Fruit fly (Drosophila melanogaster): ENCODE results near the gene CG3793.

CG3793 gene

dm6 chr2L:15750523-15751258, 13.3 kb upstream of the CG3793 start, which contains the start of gene ND-B17 (continued):
- TF ChIP-seq zfh1 (GFP tag; IDR thresholded peaks at IDR 0.05) (peak; percentile 74), CG12155 (GFP tag; optimal IDR thresholded peaks at IDR 0.05) (peak; percentile 21), chm (GFP tag; IDR thresholded peaks at IDR 0.05) (peak; percentile 67), Side (GFP tag; optimal IDR thresholded peaks at IDR 0.05) (peak; percentile 46), gfzf (GFP tag; optimal IDR thresholded peaks at IDR 0.05) (peak; percentile 76), Dref (GFP tag; IDR thresholded peaks at IDR 0.05) (peak; percentile 37; the same call in 1 of the 2 replicates), CG17186 (GFP tag; optimal IDR thresholded peaks at IDR 0.05) (no peak), p53 (GFP tag; optimal IDR thresholded peaks at IDR 0.05) (peak; percentile 19), sc (optimal IDR thresholded peaks at IDR 0.05) (no peak), sc (GFP tag; optimal IDR thresholded peaks at IDR 0.05) (no peak), CG14050 (GFP tag; IDR thresholded peaks at IDR 0.05) (peak; percentile 22; the same call in 2 of the 3 replicates), shn (GFP tag; optimal IDR thresholded peaks at IDR 0.05) (peak; percentile 55), Dip3 (GFP tag; optimal IDR thresholded peaks at IDR 0.05) (peak; percentile 20), CG8290 (GFP tag; optimal IDR thresholded peaks at IDR 0.05) (peak; percentile 79), CG8290 (tag; optimal IDR thresholded peaks at IDR 0.05) (peak; percentile 44 to 87), Ptx1 (GFP tag; IDR thresholded peaks at IDR 0.05) (peak; percentile 69), nmo (GFP tag; optimal IDR thresholded peaks at IDR 0.05) (peak; percentile 21), CG7839 (tag; optimal IDR thresholded peaks at IDR 0.05) (no peak), btn (GFP tag; optimal IDR thresholded peaks at IDR 0.05) (no peak), sens (GFP tag) (peak; percentile 93), CG13624 (GFP tag; optimal IDR thresholded peaks at IDR 0.05) (peak; percentile 35), sr (GFP tag; IDR thresholded peaks at IDR 0.05) (no peak), Abd-B (GFP tag; optimal IDR thresholded peaks at IDR 0.05) (no peak), CG6272 (GFP tag; IDR thresholded peaks at IDR 0.05) (no peak), CG14441 (GFP tag; IDR thresholded peaks at IDR 0.05) (peak; percentile 65), CG3163 (GFP tag; optimal IDR thresholded peaks at IDR 0.05) (peak; percentile 29), ssp (GFP tag; IDR thresholded peaks at IDR 0.05) (peak; percentile 29; the same call in 1 of the 2 replicates), CrebB (tag; optimal IDR thresholded peaks at IDR 0.05) (peak; percentile 23), ab (GFP tag; optimal IDR thresholded peaks at IDR 0.05) (peak; percentile 25), lilli (GFP tag; optimal IDR thresholded peaks at IDR 0.05) (peak; percentile 67), CG3407 (GFP tag; optimal IDR thresholded peaks at IDR 0.05) (peak; percentile 19), CG7786 (GFP tag; optimal IDR thresholded peaks at IDR 0.05) (peak; percentile 50), pros (GFP tag; optimal IDR thresholded peaks at IDR 0.05) (no peak), CG8388 (GFP tag; optimal IDR thresholded peaks at IDR 0.05) (no peak), abd-A (tag; optimal IDR thresholded peaks at IDR 0.05) (no peak), Hr39 (optimal IDR thresholded peaks at IDR 0.05) (no peak), bsh (GFP tag; optimal IDR thresholded peaks at IDR 0.05) (peak in 1 of 2 experiments; percentile 31), CG7372 (GFP tag; IDR thresholded peaks at IDR 0.05) (peak; percentile 53; the same call in 1 of the 2 replicates), Myb (GFP tag; optimal IDR thresholded peaks at IDR 0.05) (peak; percentile 38), Lhr (GFP tag; optimal IDR thresholded peaks at IDR 0.05) (peak; percentile 65), odd (GFP tag; optimal IDR thresholded peaks at IDR 0.05) (no peak), CG17612 (GFP tag; IDR thresholded peaks at IDR 0.05) (0 out of 2 replicates have a peak, but pooled peaks have one; percentile 8), CG3726 (GFP tag; IDR thresholded peaks at IDR 0.05) (0 out of 3 replicates have a peak, but pooled peaks have one; percentile 41), CG1024 (GFP tag; IDR thresholded peaks at IDR 0.05) (peak; percentile 39; the same call in 1 of the 2 replicates), crp (GFP tag; optimal IDR thresholded peaks at IDR 0.05) (peak; percentile 75 to 96), hbn (GFP tag; IDR thresholded peaks at IDR 0.05; ENCODE audit: partially characterized antibody) (peak; percentile 34; the same call in 1 of the 2 replicates), trem (tag; optimal IDR thresholded peaks at IDR 0.05) (peak; percentile 32), Taf1 (GFP tag; IDR thresholded peaks at IDR 0.05) (no peak), CG2120 (GFP tag; optimal IDR thresholded peaks at IDR 0.05) (peak; percentile 70), Atf-2 (GFP tag; optimal IDR thresholded peaks at IDR 0.05) (peak; percentile 43), zfh2 (GFP tag; optimal IDR thresholded peaks at IDR 0.05) (peak; percentile 57)

All from whole organism, embryonic.